Worm (Caenorhabditis elegans): Measurements from ENCODE around the gene Y43E12A.3.
A peak's percentile ranks its signal among the peaks of the same experiment; 100 is the strongest.

The Y43E12A.3 gene

ce11 chrIV:11011920-11012319, 24.2 kb downstream of the Y43E12A.3 start, which contains the start of gene ndx-9:
Gene ndx-9, minus strand, starts transcription at chrIV:11012020.
- TF ChIP-seq nhr-2 (tag; optimal IDR thresholded peaks at IDR 0.05) (no peak), bed-3 (GFP tag; optimal IDR thresholded peaks at IDR 0.05) (no peak), flh-1 (GFP tag; optimal IDR thresholded peaks at IDR 0.05) (no peak), elt-3 (tag; optimal IDR thresholded peaks at IDR 0.05) (no peak), hlh-1 (tag; optimal IDR thresholded peaks at IDR 0.05) (no peak), ceh-39 (tag; optimal IDR thresholded peaks at IDR 0.05) (no peak), blmp-1 (tag; optimal IDR thresholded peaks at IDR 0.05) (no peak), unc-62 (GFP tag; optimal IDR thresholded peaks at IDR 0.05) (no peak), ham-2 (GFP tag; optimal IDR thresholded peaks at IDR 0.05) (no peak), sem-2 (GFP tag; optimal IDR thresholded peaks at IDR 0.05) (no peak), lin-32 (GFP tag; optimal IDR thresholded peaks at IDR 0.05) (no peak), mls-2 (tag; optimal IDR thresholded peaks at IDR 0.05) (no peak), unc-120 (tag; optimal IDR thresholded peaks at IDR 0.05; ENCODE audit: poor library complexity, severe bottlenecking) (no peak), tbx-8 (GFP tag; optimal IDR thresholded peaks at IDR 0.05) (no peak), ceh-83 (GFP tag; optimal IDR thresholded peaks at IDR 0.05) (no peak), mab-5 (tag; optimal IDR thresholded peaks at IDR 0.05) (no peak), nhr-76 (tag; optimal IDR thresholded peaks at IDR 0.05) (no peak), drap-1 (GFP tag; optimal IDR thresholded peaks at IDR 0.05) (no peak), unc-39 (tag; optimal IDR thresholded peaks at IDR 0.05) (no peak)

ce11 chrIV:11015881-11016280, 28.2 kb downstream of the Y43E12A.3 start, which contains the start of gene F13H10.3:
Gene F13H10.3, minus strand, starts transcription at chrIV:11015953.
- no peak for TF ChIP-seq ceh-43 (GFP tag; optimal IDR thresholded peaks at IDR 0.05)
- TF ChIP-seq ham-2 (GFP tag; optimal IDR thresholded peaks at IDR 0.05), result no peak
- TF ChIP-seq cnd-1 (tag; optimal IDR thresholded peaks at IDR 0.05), result no peak
- no peak for TF ChIP-seq snpc-4 (tag; optimal IDR thresholded peaks at IDR 0.05)
- no peak for TF ChIP-seq ces-1 (GFP tag; optimal IDR thresholded peaks at IDR 0.05)
- no peak for TF ChIP-seq mab-5 (tag; optimal IDR thresholded peaks at IDR 0.05)
- no peak for TF ChIP-seq M03D4.4 (tag; optimal IDR thresholded peaks at IDR 0.05)
- TF ChIP-seq ztf-11 (tag; optimal IDR thresholded peaks at IDR 0.05), result no peak
- no peak for TF ChIP-seq mep-1 (tag; optimal IDR thresholded peaks at IDR 0.05)
- no peak for TF ChIP-seq ceh-39 (tag; optimal IDR thresholded peaks at IDR 0.05)
- no peak for TF ChIP-seq zip-8 (tag; optimal IDR thresholded peaks at IDR 0.05)
- no peak for TF ChIP-seq elt-3 (tag; optimal IDR thresholded peaks at IDR 0.05)
- TF ChIP-seq drap-1 (GFP tag; optimal IDR thresholded peaks at IDR 0.05), result no peak
- no peak for TF ChIP-seq lin-32 (GFP tag; optimal IDR thresholded peaks at IDR 0.05)
- no peak for TF ChIP-seq sptf-1 (tag; optimal IDR thresholded peaks at IDR 0.05)

- TF ChIP-seq M03D4.4 (tag; optimal IDR thresholded peaks at IDR 0.05), result no peak
- no peak for TF ChIP-seq nhr-12 (tag; optimal IDR thresholded peaks at IDR 0.05)
- peak; percentile 76 for TF ChIP-seq ces-1 (GFP tag; optimal IDR thresholded peaks at IDR 0.05)
- no peak for TF ChIP-seq flh-1 (GFP tag; optimal IDR thresholded peaks at IDR 0.05)
- TF ChIP-seq unc-120 (tag; optimal IDR thresholded peaks at IDR 0.05; ENCODE audit: poor library complexity, severe bottlenecking), result no peak
- no peak for TF ChIP-seq cnd-1 (tag; optimal IDR thresholded peaks at IDR 0.05)
- no peak for TF ChIP-seq elt-3 (tag; optimal IDR thresholded peaks at IDR 0.05)
- no peak for TF ChIP-seq unc-39 (tag; optimal IDR thresholded peaks at IDR 0.05)
- no peak for TF ChIP-seq elt-1 (tag; optimal IDR thresholded peaks at IDR 0.05; ENCODE audit: borderline replicate concordance, insufficient read depth)
- TF ChIP-seq mep-1 (tag; optimal IDR thresholded peaks at IDR 0.05), result peak; percentile 38
- no peak for TF ChIP-seq ztf-11 (tag; optimal IDR thresholded peaks at IDR 0.05)
- no peak for TF ChIP-seq nhr-28 (tag; optimal IDR thresholded peaks at IDR 0.05)
- TF ChIP-seq pha-4 (tag; optimal IDR thresholded peaks at IDR 0.05), result no peak
- peak; percentile 7 for TF ChIP-seq lsy-2 (tag; optimal IDR thresholded peaks at IDR 0.05)
- no peak for TF ChIP-seq nhr-2 (tag; optimal IDR thresholded peaks at IDR 0.05)
- TF ChIP-seq hlh-1 (tag; optimal IDR thresholded peaks at IDR 0.05), result no peak
- TF ChIP-seq ceh-39 (tag; optimal IDR thresholded peaks at IDR 0.05), result no peak
Observed at ce11 chrIV:11019962-11020550, 32.4 kb downstream of the Y43E12A.3 start, which contains the start of gene F13H10.8. Gene F13H10.8, plus strand, starts transcription at chrIV:11020517.
